Fruit fly (Drosophila melanogaster) whole organism, wandering third instar larva: ENCODE results near the gene CG2157.

Experiments used
- CG32264 ChIP-seq: fragments of 200-800 bp; sonication (Bioruptor generic); optimal IDR thresholded peaks from 2 replicates; lab custom pipeline; 2016; ENCODE audit warnings: missing biosample characterization, missing genetic modification characterization
- CrebA ChIP-seq: fragments of 200-800 bp; sonication (Bioruptor generic); optimal IDR thresholded peaks from 2 replicates; lab custom pipeline; 2016; ENCODE audit warnings: missing biosample characterization, mild to moderate bottlenecking, missing genetic modification characterization, borderline replicate concordance
- Dfd ChIP-seq: fragments of >200 bp; optimal IDR thresholded peaks from 2 replicates; lab custom pipeline; 2017; ENCODE audit warnings: missing biosample characterization, missing genetic modification characterization
- Dif ChIP-seq: fragments of 200-275, 200-300 bp; sonication (Bioruptor generic); optimal IDR thresholded peaks from 2 replicates; lab custom pipeline; 2018; ENCODE audit warnings: missing biosample characterization, missing genetic modification characterization; ENCODE audit not compliant: partially characterized antibody
- HLH106 ChIP-seq: fragments of 200-800 bp; optimal IDR thresholded peaks from 3 replicates; lab custom pipeline; 2019; ENCODE audit warnings: missing biosample characterization, mild to moderate bottlenecking, missing genetic modification characterization, moderate library complexity
- Hnf4 ChIP-seq: fragments of 200-800 bp; sonication (Bioruptor generic); optimal IDR thresholded peaks from 2 replicates; lab custom pipeline; 2016; ENCODE audit warnings: missing biosample characterization, mild to moderate bottlenecking, missing genetic modification characterization
- Hr83 ChIP-seq: fragments of 200-300 bp; sonication (Bioruptor generic); optimal IDR thresholded peaks from 2 replicates; lab custom pipeline; 2016; ENCODE audit warnings: missing biosample characterization, mild to moderate bottlenecking, missing genetic modification characterization, moderate library complexity; ENCODE audit not compliant: poor library complexity, severe bottlenecking
- Mio ChIP-seq: sonication (Bioruptor generic); optimal IDR thresholded peaks from 2 replicates; lab custom pipeline; 2016; ENCODE audit warnings: missing biosample characterization, missing genetic modification characterization
- Myc ChIP-seq: fragments of >200 bp; optimal IDR thresholded peaks from 2 replicates; lab custom pipeline; 2017
- N ChIP-seq: fragments of >200 bp; optimal IDR thresholded peaks from 2 replicates; lab custom pipeline; 2018; ENCODE audit warnings: missing biosample characterization, missing external identifiers, missing genetic modification characterization
- OdsH ChIP-seq: fragments of 200-800 bp; sonication (Bioruptor generic); optimal IDR thresholded peaks from 2 replicates; lab custom pipeline; 2016; ENCODE audit warnings: missing biosample characterization, mild to moderate bottlenecking, missing genetic modification characterization
- Rel ChIP-seq, 2 experiments: fragments of 200-800 bp; sonication (Bioruptor generic) in 1 of 2; optimal IDR thresholded peaks; 2 replicates in 1 of 2; 3 replicates in 1 of 2; lab custom pipeline; 2016 to 2019; ENCODE audit warnings: mild to moderate bottlenecking in 2 of 2, missing biosample characterization in 2 of 2, missing genetic modification characterization in 2 of 2, moderate library complexity in 1 of 2
- Sp1 ChIP-seq: fragments of 200-800 bp; sonication (Bioruptor generic); optimal IDR thresholded peaks from 3 replicates; lab custom pipeline; 2019; ENCODE audit warnings: missing biosample characterization, mild to moderate bottlenecking, missing genetic modification characterization, moderate library complexity
- Vsx2 ChIP-seq: fragments of 200-300, 225-300 bp; sonication (Bioruptor generic); optimal IDR thresholded peaks from 2 replicates; lab custom pipeline; 2018; ENCODE audit warnings: missing biosample characterization, missing genetic modification characterization; ENCODE audit not compliant: partially characterized antibody
- br ChIP-seq: fragments of 200-800 bp; sonication (Bioruptor generic); optimal IDR thresholded peaks from 2 replicates; lab custom pipeline; 2016; ENCODE audit warnings: missing biosample characterization, missing genetic modification characterization
- dl ChIP-seq, 2 experiments: fragments of 175-275, 200-275 bp in 1 of 2; fragments of 200-275 bp in 1 of 2; sonication (Bioruptor generic); optimal IDR thresholded peaks; lab custom pipeline; 2018; ENCODE audit warnings: mild to moderate bottlenecking in 2 of 2, missing biosample characterization in 2 of 2, missing genetic modification characterization in 2 of 2, moderate library complexity in 2 of 2; ENCODE audit not compliant: partially characterized antibody in 2 of 2, insufficient read depth in 1 of 2
- dmrt93B ChIP-seq: fragments of 200-800 bp; sonication (Bioruptor generic); optimal IDR thresholded peaks from 2 replicates; lab custom pipeline; 2018; ENCODE audit warnings: missing biosample characterization, mild to moderate bottlenecking, missing genetic modification characterization
- ey ChIP-seq: fragments of 200-800 bp; sonication (Bioruptor generic); optimal IDR thresholded peaks from 2 replicates; lab custom pipeline; 2016; ENCODE audit warnings: missing biosample characterization, missing genetic modification characterization
- foxo ChIP-seq, 2 experiments: fragments of 200-800 bp; sonication (Bioruptor generic); optimal IDR thresholded peaks; 2 replicates in 1 of 2; 3 replicates in 1 of 2; lab custom pipeline; 2016 to 2017; ENCODE audit warnings: missing biosample characterization in 2 of 2, missing genetic modification characterization in 2 of 2
- fru ChIP-seq: fragments of 200-800 bp; sonication (Bioruptor generic); optimal IDR thresholded peaks from 3 replicates; lab custom pipeline; 2016; ENCODE audit warnings: missing biosample characterization, mild to moderate bottlenecking, missing genetic modification characterization
- h ChIP-seq: fragments of 200-800 bp; sonication (Bioruptor generic); optimal IDR thresholded peaks from 3 replicates; lab custom pipeline; 2016; ENCODE audit warnings: missing biosample characterization, mild to moderate bottlenecking, missing genetic modification characterization
- pan ChIP-seq: fragments of >200 bp; optimal IDR thresholded peaks from 2 replicates; lab custom pipeline; 2017
- psq ChIP-seq: fragments of 200-800 bp; sonication (Bioruptor generic); optimal IDR thresholded peaks from 3 replicates; lab custom pipeline; 2017; ENCODE audit warnings: missing biosample characterization, mild to moderate bottlenecking, missing genetic modification characterization, moderate library complexity
- rgr ChIP-seq: fragments of 200-800 bp; sonication (Bioruptor generic); optimal IDR thresholded peaks from 3 replicates; lab custom pipeline; 2016; ENCODE audit warnings: missing biosample characterization, mild to moderate bottlenecking, missing genetic modification characterization
- sage ChIP-seq: fragments of 200-800 bp; sonication (Bioruptor generic); optimal IDR thresholded peaks from 2 replicates; lab custom pipeline; 2016; ENCODE audit warnings: missing biosample characterization, mild to moderate bottlenecking, missing genetic modification characterization
- sv ChIP-seq: fragments of 200-800 bp; sonication (Bioruptor generic); optimal IDR thresholded peaks from 3 replicates; lab custom pipeline; 2016; ENCODE audit warnings: missing biosample characterization, missing genetic modification characterization
- tai ChIP-seq: sonication (Bioruptor generic); optimal IDR thresholded peaks from 2 replicates; lab custom pipeline; 2016; ENCODE audit warnings: missing biosample characterization, missing genetic modification characterization
- usp ChIP-seq: fragments of >200 bp; optimal IDR thresholded peaks from 2 replicates; lab custom pipeline; 2017; ENCODE audit warnings: missing biosample characterization, missing genetic modification characterization
- woc ChIP-seq: sonication (Bioruptor generic); optimal IDR thresholded peaks from 2 replicates; lab custom pipeline; 2016; ENCODE audit warnings: missing biosample characterization, mild to moderate bottlenecking, missing genetic modification characterization

CG2157 gene

dm6 chrX:10891150-10891549 is 22.1 kb downstream of the CG2157 start, which contains the start of gene Ork1:
Gene Ork1, minus strand, starts transcription at chrX:10891250.
- TF ChIP-seq woc (GFP tag; lab: Kevin White, UChicago) = no peak
- TF ChIP-seq Hr83 (GFP tag; lab: Kevin White, UChicago) = no peak
- TF ChIP-seq Rel (GFP tag; optimal IDR thresholded peaks at IDR 0.05; lab: Kevin White, UChicago) = no peak
- no peak for TF ChIP-seq Rel (tag; optimal IDR thresholded peaks at IDR 0.05; lab: Kevin White, UChicago)

dm6 chrX:10893208-10893607 is 24.1 kb downstream of the CG2157 start:
- TF ChIP-seq br (peak; percentile 14), fru (GFP tag; lab: Kevin White, UChicago) (peak; percentile 20), rgr (GFP tag; lab: Kevin White, UChicago) (peak; percentile 20), ey (peak; percentile 24), Rel (GFP tag; optimal IDR thresholded peaks at IDR 0.05; lab: Kevin White, UChicago) (no peak), Rel (tag; optimal IDR thresholded peaks at IDR 0.05; lab: Kevin White, UChicago) (peak; percentile 3), pan (lab: Kevin White, UChicago) (no peak)

DNA sequence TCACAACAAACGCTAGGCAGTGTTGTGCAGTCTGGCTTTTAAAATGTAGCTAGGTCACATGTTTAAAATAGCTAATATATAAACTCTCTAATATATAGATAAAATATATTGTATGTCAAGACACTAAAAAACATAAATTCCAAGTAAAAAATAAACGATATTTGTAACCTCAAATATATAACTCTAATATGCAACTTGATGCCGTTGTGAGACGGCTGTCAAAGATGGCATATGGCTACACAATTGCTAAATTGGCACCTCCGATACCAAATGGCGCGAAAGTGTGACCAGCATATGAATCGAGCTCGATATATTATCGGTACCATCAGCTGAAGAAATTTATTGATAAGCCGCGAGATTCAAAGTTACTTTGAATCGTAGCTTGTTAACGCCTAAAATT is 30.1 kb downstream of the CG2157 start, which contains the start of gene CG1582:
Gene CG1582, minus strand, starts transcription at position 71 of the 400 bp plus-strand sequence.
- no peak for TF ChIP-seq Sp1 (GFP tag; lab: Kevin White, UChicago)
- no peak for TF ChIP-seq sage (GFP tag; lab: Kevin White, UChicago)
- TF ChIP-seq Myc = peak; percentile 97
- no peak for TF ChIP-seq br
- TF ChIP-seq HLH106 (tag; lab: Kevin White, UChicago) = peak; percentile 52
- TF ChIP-seq Rel (GFP tag; optimal IDR thresholded peaks at IDR 0.05; lab: Kevin White, UChicago) = no peak
- TF ChIP-seq Rel (tag; optimal IDR thresholded peaks at IDR 0.05; lab: Kevin White, UChicago) = no peak
- peak; percentile 4 for TF ChIP-seq h (GFP tag; lab: Kevin White, UChicago)
- TF ChIP-seq Dif (GFP tag; lab: Kevin White, UChicago) = no peak
- TF ChIP-seq dmrt93B = no peak
- TF ChIP-seq Hnf4 (GFP tag; lab: Kevin White, UChicago) = no peak
- no peak for TF ChIP-seq OdsH (GFP tag; lab: Kevin White, UChicago)
- TF ChIP-seq N (GFP tag; lab: Kevin White, UChicago) = no peak
- no peak for TF ChIP-seq dl (GFP tag; optimal IDR thresholded peaks at IDR 0.05; lab: Kevin White, UChicago; ENCODE audit: insufficient read depth in 1 of 2, partially characterized antibody in 2 of 2)
- no peak for TF ChIP-seq sv (GFP tag; lab: Kevin White, UChicago)
- no peak for TF ChIP-seq psq (GFP tag; lab: Kevin White, UChicago)
- no peak for TF ChIP-seq Vsx2
- TF ChIP-seq tai (GFP tag; lab: Kevin White, UChicago) = no peak
- TF ChIP-seq Mio (GFP tag; lab: Kevin White, UChicago) = no peak
- peak; percentile 73 for TF ChIP-seq woc (GFP tag; lab: Kevin White, UChicago)
- TF ChIP-seq CG32264 (GFP tag; lab: Kevin White, UChicago) = no peak
- TF ChIP-seq, all 38 proteins: peak for 4

- TF ChIP-seq dmrt93B (no peak), Dfd (GFP tag; lab: Kevin White, UChicago) (no peak), Vsx2 (no peak), h (GFP tag; lab: Kevin White, UChicago) (no peak), CrebA (no peak)
Observed at dm6 chrX:10899665-10900064, 30.6 kb downstream of the CG2157 start, which contains the start of gene CG15208. Gene CG15208, plus strand, starts transcription at chrX:10899965.

dm6 chrX:10905047-10905446 is 36.0 kb downstream of the CG2157 start:
- TF ChIP-seq fru (GFP tag; lab: Kevin White, UChicago) = peak; percentile 60
- no peak for TF ChIP-seq dl (GFP tag; optimal IDR thresholded peaks at IDR 0.05; lab: Kevin White, UChicago; ENCODE audit: insufficient read depth in 1 of 2, partially characterized antibody in 2 of 2)
- peak; percentile 3 for TF ChIP-seq h (GFP tag; lab: Kevin White, UChicago)
- TF ChIP-seq CrebA = no peak
- peak; percentile 24 for TF ChIP-seq Sp1 (GFP tag; lab: Kevin White, UChicago)
- peak; percentile 36 for TF ChIP-seq sv (GFP tag; lab: Kevin White, UChicago)
- peak in 1 of 2 experiments; percentile 42 for TF ChIP-seq foxo (GFP tag; optimal IDR thresholded peaks at IDR 0.05; lab: Kevin White, UChicago)
- no peak for TF ChIP-seq usp
- TF ChIP-seq psq (GFP tag; lab: Kevin White, UChicago) = peak; percentile 7
